Worm (Caenorhabditis elegans) whole organism, L3 larva: ENCODE measurements around the gene Y39F10C.3.

Experiments
- R02D3.7 ChIP-seq: fragments of 150-350 bp; optimal IDR thresholded peaks from 2 replicates; lab custom pipeline; 2014; ENCODE audit warnings: missing biosample characterization, missing genetic modification characterization
- ZK546.5 ChIP-seq: sonication (generic microtip); optimal IDR thresholded peaks from 2 replicates; lab custom pipeline; 2017; ENCODE audit warnings: missing biosample characterization, missing genetic modification characterization
- aly-2 ChIP-seq: fragments of 150-350 bp; optimal IDR thresholded peaks from 2 replicates; lab custom pipeline; 2014; ENCODE audit warnings: missing biosample characterization, missing genetic modification characterization
- ama-1 ChIP-seq: fragments of 150-350 bp; optimal IDR thresholded peaks from 2 replicates; lab custom pipeline; 2018
- ceh-16 ChIP-seq: sonication (generic microtip); optimal IDR thresholded peaks from 2 replicates; lab custom pipeline; 2017; ENCODE audit warnings: missing biosample characterization, missing genetic modification characterization
- ceh-28 ChIP-seq: fragments of 150-350 bp; optimal IDR thresholded peaks from 2 replicates; lab custom pipeline; 2014; ENCODE audit warnings: missing biosample characterization, missing genetic modification reagents, missing genetic modification characterization
- ceh-82 ChIP-seq: fragments of 150-350 bp; optimal IDR thresholded peaks from 2 replicates; lab custom pipeline; 2014; ENCODE audit warnings: missing biosample characterization, missing genetic modification characterization
- egl-27 ChIP-seq: sonication (generic microtip); optimal IDR thresholded peaks from 4 replicates; lab custom pipeline; 2017; ENCODE audit warnings: missing biosample characterization, missing genetic modification reagents, missing genetic modification characterization
- egl-5 ChIP-seq: fragments of 150-350 bp; optimal IDR thresholded peaks from 2 replicates; lab custom pipeline; 2017; ENCODE audit warnings: missing biosample characterization, missing genetic modification reagents, missing genetic modification characterization, inconsistent platforms
- elt-1 ChIP-seq: fragments of 150-350 bp; optimal IDR thresholded peaks from 2 replicates; lab custom pipeline; 2014; ENCODE audit warnings: missing biosample characterization, missing genetic modification characterization
- elt-2 ChIP-seq: sonication (generic microtip); optimal IDR thresholded peaks from 2 replicates; lab custom pipeline; 2016; ENCODE audit warnings: missing genetic modification reagents, mild to moderate bottlenecking, missing genetic modification characterization, missing compliant biosample characterization
- elt-3 ChIP-seq, 3 experiments: fragments of 150-350 bp in 1 of 3; sonication (generic microtip) in 2 of 3; optimal IDR thresholded peaks; 2 replicates in 2 of 3; 4 replicates in 1 of 3; lab custom pipeline; 2014 to 2017; ENCODE audit warnings: missing biosample characterization in 3 of 3, missing genetic modification characterization in 3 of 3
- eor-1 ChIP-seq, 2 experiments: fragments of 150-350 bp; optimal IDR thresholded peaks; 2 replicates each; lab custom pipeline; 2014 to 2018; ENCODE audit warnings: missing biosample characterization in 2 of 2, missing genetic modification characterization in 2 of 2
- fkh-10 ChIP-seq: sonication (generic microtip); optimal IDR thresholded peaks from 2 replicates; lab custom pipeline; 2017; ENCODE audit warnings: missing biosample characterization, missing genetic modification reagents, missing genetic modification characterization
- fkh-2 ChIP-seq: fragments of 150-350 bp; optimal IDR thresholded peaks from 2 replicates; lab custom pipeline; 2014; ENCODE audit warnings: missing biosample characterization, missing genetic modification reagents, missing genetic modification characterization
- fos-1 ChIP-seq: fragments of 150-350 bp; optimal IDR thresholded peaks from 2 replicates; lab custom pipeline; 2014; ENCODE audit warnings: missing biosample characterization, missing genetic modification characterization
- jun-1 ChIP-seq: fragments of 150-350 bp; optimal IDR thresholded peaks from 2 replicates; lab custom pipeline; 2014; ENCODE audit warnings: missing biosample characterization, missing genetic modification reagents, missing genetic modification characterization
- lin-15B ChIP-seq: fragments of 150-350 bp; optimal IDR thresholded peaks from 2 replicates; lab custom pipeline; 2014; ENCODE audit warnings: missing biosample characterization, missing genetic modification characterization
- lin-39 ChIP-seq: fragments of 150-350 bp; optimal IDR thresholded peaks from 2 replicates; lab custom pipeline; 2018; ENCODE audit warnings: missing biosample characterization, missing genetic modification reagents, missing genetic modification characterization
- mdl-1 ChIP-seq: fragments of 150-350 bp; optimal IDR thresholded peaks from 2 replicates; lab custom pipeline; 2014; ENCODE audit warnings: missing biosample characterization, missing genetic modification characterization
- nfya-1 ChIP-seq: sonication (generic microtip); optimal IDR thresholded peaks from 2 replicates; lab custom pipeline; 2017; ENCODE audit warnings: missing genetic modification characterization, mild to moderate bottlenecking, missing compliant biosample characterization, antibody characterized with exemption, moderate library complexity; ENCODE audit not compliant: insufficient read depth
- nhr-12 ChIP-seq: fragments of 150-350 bp; optimal IDR thresholded peaks from 2 replicates; lab custom pipeline; 2014; ENCODE audit warnings: missing biosample characterization, missing genetic modification characterization
- nhr-23 ChIP-seq: fragments of 150-350 bp; optimal IDR thresholded peaks from 2 replicates; lab custom pipeline; 2014; ENCODE audit warnings: missing biosample characterization, missing genetic modification reagents, missing genetic modification characterization
- nhr-237 ChIP-seq: fragments of 150-350 bp; optimal IDR thresholded peaks from 2 replicates; lab custom pipeline; 2014; ENCODE audit warnings: missing biosample characterization, missing genetic modification characterization
- nhr-25 ChIP-seq: sonication (generic microtip); optimal IDR thresholded peaks from 2 replicates; lab custom pipeline; 2017; ENCODE audit warnings: missing biosample characterization, missing genetic modification characterization
- nhr-28 ChIP-seq: fragments of 150-350 bp; optimal IDR thresholded peaks from 2 replicates; lab custom pipeline; 2014; ENCODE audit warnings: missing biosample characterization, missing genetic modification characterization
- nhr-67 ChIP-seq: fragments of 150-350 bp; optimal IDR thresholded peaks from 2 replicates; lab custom pipeline; 2014; ENCODE audit warnings: missing biosample characterization, missing genetic modification characterization
- nhr-76 ChIP-seq: fragments of 150-350 bp; sonication (generic microtip); optimal IDR thresholded peaks from 5 replicates; lab custom pipeline; 2014; ENCODE audit warnings: missing biosample characterization, missing genetic modification characterization
- pha-4 ChIP-seq: fragments of 150-350 bp; optimal IDR thresholded peaks from 2 replicates; lab custom pipeline; 2014; ENCODE audit warnings: missing biosample characterization, missing genetic modification reagents, missing genetic modification characterization
- pqm-1 ChIP-seq: fragments of 150-350 bp; optimal IDR thresholded peaks from 2 replicates; lab custom pipeline; 2017; ENCODE audit warnings: missing biosample characterization, missing genetic modification characterization, inconsistent platforms
- sea-2 ChIP-seq: fragments of 150-350 bp; sonication (generic microtip); optimal IDR thresholded peaks from 4 replicates; lab custom pipeline; 2014; ENCODE audit warnings: missing biosample characterization, missing genetic modification reagents, missing genetic modification characterization
- skn-1 ChIP-seq: fragments of 150-350 bp; optimal IDR thresholded peaks from 2 replicates; lab custom pipeline; 2014; ENCODE audit warnings: missing biosample characterization, missing genetic modification characterization
- snpc-4 ChIP-seq: fragments of 150-350 bp; optimal IDR thresholded peaks from 2 replicates; lab custom pipeline; 2014; ENCODE audit warnings: missing biosample characterization, missing genetic modification characterization
- tbx-2 ChIP-seq: sonication (generic microtip); optimal IDR thresholded peaks from 2 replicates; lab custom pipeline; 2016; ENCODE audit warnings: mild to moderate bottlenecking, missing genetic modification characterization, missing compliant biosample characterization
- unc-39 ChIP-seq: sonication (generic microtip); optimal IDR thresholded peaks from 4 replicates; lab custom pipeline; 2017; ENCODE audit warnings: missing biosample characterization, missing genetic modification characterization
- zag-1 ChIP-seq: fragments of 150-350 bp; optimal IDR thresholded peaks from 2 replicates; lab custom pipeline; 2014; ENCODE audit warnings: missing biosample characterization, missing genetic modification characterization
- ztf-4 ChIP-seq: fragments of 150-350 bp; optimal IDR thresholded peaks from 2 replicates; lab custom pipeline; 2014; ENCODE audit warnings: missing biosample characterization, missing genetic modification characterization

Y39F10C.3 gene

ce11 chrII:658369-658768 lies 15.8 kb upstream of the Y39F10C.3 start, which contains the start of gene sdz-24:
TSS of gene sdz-24 (plus strand) at chrII:658669.
- TF ChIP-seq ceh-28 (tag; lab: Kevin White, UChicago) (no peak), nhr-28 (tag; lab: Kevin White, UChicago) (no peak), nhr-25 (tag; lab: Kevin White, UChicago) (no peak), egl-5 (no peak), snpc-4 (no peak), ztf-4 (tag; lab: Kevin White, UChicago) (no peak), pha-4 (tag; lab: Kevin White, UChicago) (no peak)

ce11 chrII:661696-662095 lies 12.5 kb upstream of the Y39F10C.3 start, which contains the start of gene sri-45:
TSS of gene sri-45 (minus strand) at chrII:661796.
- no peak for TF ChIP-seq eor-1 (tag; optimal IDR thresholded peaks at IDR 0.05; lab: Kevin White, UChicago)
- TF ChIP-seq ceh-16 (tag; lab: Kevin White, UChicago), result no peak
- TF ChIP-seq elt-1 (tag; lab: Kevin White, UChicago), result no peak
- TF ChIP-seq jun-1 (tag; lab: Kevin White, UChicago), result no peak
- no peak for TF ChIP-seq nfya-1 (tag; lab: Kevin White, UChicago)
- no peak for TF ChIP-seq sea-2 (GFP tag; lab: Kevin White, UChicago)
- TF ChIP-seq nhr-12 (tag; lab: Kevin White, UChicago), result no peak
- no peak for TF ChIP-seq egl-27 (tag; lab: Kevin White, UChicago)
- no peak for TF ChIP-seq nhr-237
- TF ChIP-seq elt-3 (tag; optimal IDR thresholded peaks at IDR 0.05; lab: Kevin White, UChicago), result no peak
- no peak for TF ChIP-seq nhr-76 (tag; lab: Kevin White, UChicago)
- no peak for TF ChIP-seq mdl-1 (tag; lab: Kevin White, UChicago)
- TF ChIP-seq egl-5, result no peak
- TF ChIP-seq lin-39, result no peak
- no peak for TF ChIP-seq pha-4 (tag; lab: Kevin White, UChicago)

ce11 chrII:667864-668263 lies 6.4 kb upstream of the Y39F10C.3 start:
- TF ChIP-seq nhr-67 (no peak), eor-1 (tag; optimal IDR thresholded peaks at IDR 0.05; lab: Kevin White, UChicago) (no peak)

- no peak for TF ChIP-seq egl-5
- TF ChIP-seq fkh-2 (tag; lab: Kevin White, UChicago), result no peak
- no peak for TF ChIP-seq pha-4 (tag; lab: Kevin White, UChicago)
- TF ChIP-seq ama-1 (lab: Kevin White, UChicago), result no peak
- no peak for TF ChIP-seq R02D3.7 (tag; lab: Kevin White, UChicago)
- no peak for TF ChIP-seq elt-2 (tag; lab: Kevin White, UChicago)
- TF ChIP-seq unc-39 (tag; lab: Kevin White, UChicago), result no peak
- TF ChIP-seq fos-1 (tag; lab: Kevin White, UChicago), result no peak
- no peak for TF ChIP-seq pqm-1 (tag; lab: Kevin White, UChicago)
- no peak for TF ChIP-seq ZK546.5 (tag; lab: Kevin White, UChicago)
- no peak for TF ChIP-seq nhr-76 (tag; lab: Kevin White, UChicago)
- TF ChIP-seq zag-1 (tag; lab: Kevin White, UChicago), result no peak
- TF ChIP-seq lin-15B (tag; lab: Kevin White, UChicago), result no peak
- no peak for TF ChIP-seq fkh-10 (GFP tag; lab: Kevin White, UChicago)
- TF ChIP-seq lin-39, result no peak
- no peak for TF ChIP-seq ceh-82 (tag; lab: Kevin White, UChicago)
- no peak for TF ChIP-seq nhr-67
- TF ChIP-seq skn-1 (tag; lab: Kevin White, UChicago), result no peak
- no peak for TF ChIP-seq nhr-23 (tag; lab: Kevin White, UChicago)
- TF ChIP-seq elt-1 (tag; lab: Kevin White, UChicago), result no peak
These were observed 3.2 kb upstream of the Y39F10C.3 start, which contains the start of gene sri-46 for ce11 chrII:671025-671424. TSS of gene sri-46 (minus strand) at chrII:671125.

- TF ChIP-seq jun-1 (tag; lab: Kevin White, UChicago) (no peak), fkh-10 (GFP tag; lab: Kevin White, UChicago) (no peak), zag-1 (tag; lab: Kevin White, UChicago) (no peak), nhr-23 (tag; lab: Kevin White, UChicago) (no peak), nhr-237 (no peak), elt-2 (tag; lab: Kevin White, UChicago) (no peak), aly-2 (tag; lab: Kevin White, UChicago) (no peak), tbx-2 (tag; lab: Kevin White, UChicago) (no peak), elt-1 (tag; lab: Kevin White, UChicago) (no peak), ZK546.5 (tag; lab: Kevin White, UChicago) (no peak), nhr-76 (tag; lab: Kevin White, UChicago) (no peak), fos-1 (tag; lab: Kevin White, UChicago) (no peak)
These were observed 1.1 kb downstream of the Y39F10C.3 start, which contains the start of gene Y39F10C.1 for ce11 chrII:675303-675702. TSS of gene Y39F10C.1 (plus strand) at chrII:675603.
